Fruit fly (Drosophila melanogaster) whole organism: ENCODE data around the gene CG13065.

Source experiments
- Dll ChIP-seq: fragments of >200 bp; optimal IDR thresholded peaks from 2 replicates; lab custom pipeline; 2017
- EcR ChIP-seq, 2 experiments: fragments of >200 bp; optimal IDR thresholded peaks; 2 replicates each; lab custom pipeline; 2017; ENCODE audit warnings: missing biosample characterization in 2 of 2, missing genetic modification characterization in 2 of 2, missing genetic modification reagents in 2 of 2
- psq ChIP-seq: fragments of >200 bp; optimal IDR thresholded peaks from 2 replicates; lab custom pipeline; 2017
- usp ChIP-seq: fragments of >200 bp; optimal IDR thresholded peaks from 2 replicates; lab custom pipeline; 2017; ENCODE audit warnings: missing biosample characterization, missing genetic modification characterization, mixed read lengths

dm6 chr3L:16279171-16279570 is 1.9 kb downstream of the CG13065 start, which contains the start of gene CG13050:
- TF ChIP-seq EcR (GFP tag; optimal IDR thresholded peaks at IDR 0.05; lab: Kevin White, UChicago) (no peak), psq (lab: Kevin White, UChicago) (no peak), usp (GFP tag; lab: Kevin White, UChicago) (no peak), Dll (no peak)
